Worm (Caenorhabditis elegans): Measurements from ENCODE around the gene srb-18.

srb-18 gene

ce11 chrV:7514939-7515338 lies at the start of gene srb-18:
Gene srb-18 (plus strand): TSS chrV:7515239.
- TF ChIP-seq flt-1 (GFP tag; IDR thresholded peaks at IDR 0.05) (no peak), ceh-13 (GFP tag; optimal IDR thresholded peaks at IDR 0.05) (no peak), tbx-37 (GFP tag; conservative IDR thresholded peaks at IDR 0.05) (no peak), aly-1 (tag; optimal IDR thresholded peaks at IDR 0.05) (no peak), F13C5.2 (tag; optimal IDR thresholded peaks at IDR 0.05) (no peak), hmbx-1 (tag; optimal IDR thresholded peaks at IDR 0.05) (no peak), hnd-1 (tag; optimal IDR thresholded peaks at IDR 0.05) (no peak), ama-1 (optimal IDR thresholded peaks at IDR 0.05) (no peak), tbx-11 (GFP tag; IDR thresholded peaks at IDR 0.05) (no peak), ets-7 (tag; optimal IDR thresholded peaks at IDR 0.05) (no peak), tra-4 (tag; optimal IDR thresholded peaks at IDR 0.05) (no peak), pes-1 (GFP tag; IDR thresholded peaks at IDR 0.05) (no peak), sea-1 (GFP tag; conservative IDR thresholded peaks at IDR 0.05) (no peak), ceh-36 (tag; optimal IDR thresholded peaks at IDR 0.05) (no peak), B0310.2 (tag; optimal IDR thresholded peaks at IDR 0.05) (no peak)

- TF ChIP-seq hnd-1 (tag; optimal IDR thresholded peaks at IDR 0.05): no peak
- no peak for TF ChIP-seq ceh-36 (tag; optimal IDR thresholded peaks at IDR 0.05)
- TF ChIP-seq scrt-1 (GFP tag; IDR thresholded peaks at IDR 0.05): no peak
- TF ChIP-seq ama-1 (optimal IDR thresholded peaks at IDR 0.05): no peak
- TF ChIP-seq aly-1 (tag; optimal IDR thresholded peaks at IDR 0.05): peak; percentile 3
- TF ChIP-seq ets-7 (tag; optimal IDR thresholded peaks at IDR 0.05): no peak
- TF ChIP-seq pes-1 (GFP tag; IDR thresholded peaks at IDR 0.05): no peak
- TF ChIP-seq hmbx-1 (tag; optimal IDR thresholded peaks at IDR 0.05): no peak
- TF ChIP-seq tra-4 (tag; optimal IDR thresholded peaks at IDR 0.05): no peak
- TF ChIP-seq F13C5.2 (tag; optimal IDR thresholded peaks at IDR 0.05): peak; percentile 47
- TF ChIP-seq hmg-4 (GFP tag; optimal IDR thresholded peaks at IDR 0.05): no peak
- no peak for TF ChIP-seq tbx-11 (GFP tag; IDR thresholded peaks at IDR 0.05)
- no peak for TF ChIP-seq sea-1 (GFP tag; conservative IDR thresholded peaks at IDR 0.05)
- no peak for TF ChIP-seq flt-1 (GFP tag; IDR thresholded peaks at IDR 0.05)
- TF ChIP-seq tbx-37 (GFP tag; conservative IDR thresholded peaks at IDR 0.05): peak; percentile 62; the same call in 1 of the 2 replicates
- no peak for TF ChIP-seq B0310.2 (tag; optimal IDR thresholded peaks at IDR 0.05)
- TF ChIP-seq ceh-13 (GFP tag; optimal IDR thresholded peaks at IDR 0.05): no peak
These were observed 49.5 kb upstream of the srb-18 start, which contains the start of gene F25E5.1 for ce11 chrV:7465509-7465908. Gene F25E5.1 (plus strand): TSS chrV:7465884.

- TF ChIP-seq flt-1 (GFP tag; IDR thresholded peaks at IDR 0.05) (no peak), tra-4 (tag; optimal IDR thresholded peaks at IDR 0.05) (no peak), ceh-13 (GFP tag; optimal IDR thresholded peaks at IDR 0.05) (no peak), scrt-1 (GFP tag; IDR thresholded peaks at IDR 0.05) (no peak), ama-1 (optimal IDR thresholded peaks at IDR 0.05) (no peak), hnd-1 (tag; optimal IDR thresholded peaks at IDR 0.05) (no peak), hmbx-1 (tag; optimal IDR thresholded peaks at IDR 0.05) (no peak), pes-1 (GFP tag; IDR thresholded peaks at IDR 0.05) (no peak), tbx-11 (GFP tag; IDR thresholded peaks at IDR 0.05) (no peak), aly-1 (tag; optimal IDR thresholded peaks at IDR 0.05) (no peak), F13C5.2 (tag; optimal IDR thresholded peaks at IDR 0.05) (no peak), tbx-37 (GFP tag; conservative IDR thresholded peaks at IDR 0.05) (no peak), ceh-36 (tag; optimal IDR thresholded peaks at IDR 0.05) (no peak)
These were observed 42.2 kb upstream of the srb-18 start, which contains the start of gene str-28 for ce11 chrV:7472815-7473214. Gene str-28 (minus strand): TSS chrV:7472915.

- TF ChIP-seq ceh-36 (tag; optimal IDR thresholded peaks at IDR 0.05) (no peak), sea-1 (GFP tag; conservative IDR thresholded peaks at IDR 0.05) (no peak), hmg-4 (GFP tag; optimal IDR thresholded peaks at IDR 0.05) (no peak), ceh-13 (GFP tag; optimal IDR thresholded peaks at IDR 0.05) (no peak), F13C5.2 (tag; optimal IDR thresholded peaks at IDR 0.05) (no peak), ama-1 (optimal IDR thresholded peaks at IDR 0.05) (no peak), aly-1 (tag; optimal IDR thresholded peaks at IDR 0.05) (no peak), pes-1 (GFP tag; IDR thresholded peaks at IDR 0.05) (no peak), ets-7 (tag; optimal IDR thresholded peaks at IDR 0.05) (no peak), scrt-1 (GFP tag; IDR thresholded peaks at IDR 0.05) (no peak), hnd-1 (tag; optimal IDR thresholded peaks at IDR 0.05) (no peak), tbx-37 (GFP tag; conservative IDR thresholded peaks at IDR 0.05) (no peak), tbx-11 (GFP tag; IDR thresholded peaks at IDR 0.05) (no peak), flt-1 (GFP tag; IDR thresholded peaks at IDR 0.05) (no peak), hmbx-1 (tag; optimal IDR thresholded peaks at IDR 0.05) (no peak), B0310.2 (tag; optimal IDR thresholded peaks at IDR 0.05) (no peak), tra-4 (tag; optimal IDR thresholded peaks at IDR 0.05) (no peak)
These were observed 38.3 kb upstream of the srb-18 start, which contains the start of gene srh-125 for ce11 chrV:7476766-7477165. Gene srh-125 (minus strand): TSS chrV:7476866.

- TF ChIP-seq ama-1 (optimal IDR thresholded peaks at IDR 0.05): no peak
- TF ChIP-seq ceh-13 (GFP tag; optimal IDR thresholded peaks at IDR 0.05): no peak
- no peak for TF ChIP-seq scrt-1 (GFP tag; IDR thresholded peaks at IDR 0.05)
- TF ChIP-seq F13C5.2 (tag; optimal IDR thresholded peaks at IDR 0.05): no peak
- no peak for TF ChIP-seq hmg-4 (GFP tag; optimal IDR thresholded peaks at IDR 0.05)
These were observed 36.6 kb upstream of the srb-18 start, which contains the start of gene str-190 for ce11 chrV:7478404-7478803. Gene str-190 (minus strand): TSS chrV:7478504.

- TF ChIP-seq ceh-13 (GFP tag; optimal IDR thresholded peaks at IDR 0.05) (no peak), B0310.2 (tag; optimal IDR thresholded peaks at IDR 0.05) (no peak), ceh-36 (tag; optimal IDR thresholded peaks at IDR 0.05) (no peak), ets-7 (tag; optimal IDR thresholded peaks at IDR 0.05) (no peak), sea-1 (GFP tag; conservative IDR thresholded peaks at IDR 0.05) (no peak), scrt-1 (GFP tag; IDR thresholded peaks at IDR 0.05) (no peak), pes-1 (GFP tag; IDR thresholded peaks at IDR 0.05) (no peak), flt-1 (GFP tag; IDR thresholded peaks at IDR 0.05) (no peak), aly-1 (tag; optimal IDR thresholded peaks at IDR 0.05) (no peak), hmg-4 (GFP tag; optimal IDR thresholded peaks at IDR 0.05) (no peak), ama-1 (optimal IDR thresholded peaks at IDR 0.05) (no peak), tbx-11 (GFP tag; IDR thresholded peaks at IDR 0.05) (no peak), hnd-1 (tag; optimal IDR thresholded peaks at IDR 0.05) (no peak), tra-4 (tag; optimal IDR thresholded peaks at IDR 0.05) (no peak), F13C5.2 (tag; optimal IDR thresholded peaks at IDR 0.05) (no peak), hmbx-1 (tag; optimal IDR thresholded peaks at IDR 0.05) (no peak), tbx-37 (GFP tag; conservative IDR thresholded peaks at IDR 0.05) (no peak)
These were observed 34.1 kb upstream of the srb-18 start, which contains the start of gene C18B10.6 for ce11 chrV:7480949-7481348. Gene C18B10.6 (minus strand): TSS chrV:7481049.

ce11 chrV:7485000-7485399 lies 30.0 kb upstream of the srb-18 start, which contains the start of gene srbc-8:
Gene srbc-8 (minus strand): TSS chrV:7485100.
- no peak for TF ChIP-seq ceh-36 (tag; optimal IDR thresholded peaks at IDR 0.05)
- TF ChIP-seq tbx-11 (GFP tag; IDR thresholded peaks at IDR 0.05): no peak
- no peak for TF ChIP-seq ets-7 (tag; optimal IDR thresholded peaks at IDR 0.05)
- TF ChIP-seq tra-4 (tag; optimal IDR thresholded peaks at IDR 0.05): no peak
- TF ChIP-seq flt-1 (GFP tag; IDR thresholded peaks at IDR 0.05): no peak
- no peak for TF ChIP-seq sea-1 (GFP tag; conservative IDR thresholded peaks at IDR 0.05)
- TF ChIP-seq hnd-1 (tag; optimal IDR thresholded peaks at IDR 0.05): no peak
- TF ChIP-seq hmg-4 (GFP tag; optimal IDR thresholded peaks at IDR 0.05): no peak
- TF ChIP-seq scrt-1 (GFP tag; IDR thresholded peaks at IDR 0.05): no peak
- TF ChIP-seq hmbx-1 (tag; optimal IDR thresholded peaks at IDR 0.05): no peak
- no peak for TF ChIP-seq aly-1 (tag; optimal IDR thresholded peaks at IDR 0.05)
- TF ChIP-seq F13C5.2 (tag; optimal IDR thresholded peaks at IDR 0.05): no peak
- no peak for TF ChIP-seq ama-1 (optimal IDR thresholded peaks at IDR 0.05)
- no peak for TF ChIP-seq pes-1 (GFP tag; IDR thresholded peaks at IDR 0.05)
- TF ChIP-seq tbx-37 (GFP tag; conservative IDR thresholded peaks at IDR 0.05): no peak
- no peak for TF ChIP-seq B0310.2 (tag; optimal IDR thresholded peaks at IDR 0.05)
- TF ChIP-seq ceh-13 (GFP tag; optimal IDR thresholded peaks at IDR 0.05): no peak
